Worm (Caenorhabditis elegans) whole organism, L2 larva: ENCODE measurements around the gene ccnk-1.

Experiments used
- C34F6.9 ChIP-seq: fragments of 150-350 bp; optimal IDR thresholded peaks from 2 replicates; lab custom pipeline; 2014; ENCODE audit warnings: missing biosample characterization, missing genetic modification characterization
- F13H6.1 ChIP-seq: sonication (generic microtip); optimal IDR thresholded peaks from 2 replicates; lab custom pipeline; 2016; ENCODE audit warnings: missing genetic modification characterization, missing compliant biosample characterization
- blmp-1 ChIP-seq: sonication (generic microtip); optimal IDR thresholded peaks from 2 replicates; lab custom pipeline; 2017; ENCODE audit warnings: missing genetic modification characterization, mild to moderate bottlenecking, missing compliant biosample characterization, antibody characterized with exemption, moderate library complexity; ENCODE audit not compliant: insufficient read depth
- ceh-82 ChIP-seq: fragments of 150-350 bp; optimal IDR thresholded peaks from 2 replicates; lab custom pipeline; 2014; ENCODE audit warnings: missing biosample characterization, missing genetic modification characterization
- crh-2 ChIP-seq: sonication (generic microtip); optimal IDR thresholded peaks from 2 replicates; lab custom pipeline; 2017; ENCODE audit warnings: missing biosample characterization, missing genetic modification characterization
- dmd-4 ChIP-seq: sonication (generic microtip); optimal IDR thresholded peaks from 2 replicates; lab custom pipeline; 2017; ENCODE audit warnings: missing biosample characterization, missing genetic modification characterization
- egl-27 ChIP-seq: sonication (generic microtip); optimal IDR thresholded peaks from 3 replicates; lab custom pipeline; 2017; ENCODE audit warnings: missing biosample characterization, missing genetic modification reagents, missing genetic modification characterization
- elt-3 ChIP-seq: sonication (generic microtip); optimal IDR thresholded peaks from 2 replicates; lab custom pipeline; 2017; ENCODE audit warnings: missing biosample characterization, missing genetic modification characterization
- fos-1 ChIP-seq: fragments of 150-350 bp; optimal IDR thresholded peaks from 2 replicates; lab custom pipeline; 2014; ENCODE audit warnings: missing biosample characterization, missing genetic modification characterization
- gmeb-1 ChIP-seq: fragments of 150-350 bp; optimal IDR thresholded peaks from 2 replicates; lab custom pipeline; 2014; ENCODE audit warnings: missing biosample characterization, missing genetic modification characterization
- lin-11 ChIP-seq: fragments of 150-350 bp; sonication (generic microtip); optimal IDR thresholded peaks from 2 replicates; lab custom pipeline; 2014; ENCODE audit warnings: missing biosample characterization, missing genetic modification characterization, inconsistent platforms, mixed read lengths
- lin-39 ChIP-seq: fragments of 150-350 bp; optimal IDR thresholded peaks from 2 replicates; lab custom pipeline; 2014; ENCODE audit warnings: missing biosample characterization, missing genetic modification reagents, missing genetic modification characterization
- lsy-2 ChIP-seq, 2 experiments: fragments of 150-350 bp in 1 of 2; sonication (generic microtip) in 1 of 2; optimal IDR thresholded peaks; 2 replicates each; lab custom pipeline; 2014 to 2017; ENCODE audit warnings: missing biosample characterization in 2 of 2, missing genetic modification characterization in 2 of 2
- mab-5 ChIP-seq: fragments of 150-350 bp; optimal IDR thresholded peaks from 2 replicates; lab custom pipeline; 2014; ENCODE audit warnings: missing biosample characterization, missing genetic modification characterization
- mbf-1 ChIP-seq: sonication (generic microtip); optimal IDR thresholded peaks from 2 replicates; lab custom pipeline; 2017; ENCODE audit warnings: missing biosample characterization, missing genetic modification characterization
- mdl-1 ChIP-seq, 2 experiments: fragments of 150-350 bp in 1 of 2; sonication (generic microtip) in 1 of 2; optimal IDR thresholded peaks; 2 replicates each; lab custom pipeline; 2017; ENCODE audit warnings: missing biosample characterization in 2 of 2, missing genetic modification characterization in 2 of 2
- nhr-10 ChIP-seq: sonication (generic microtip); optimal IDR thresholded peaks from 2 replicates; lab custom pipeline; 2017; ENCODE audit warnings: missing biosample characterization, missing genetic modification characterization
- nhr-11 ChIP-seq: fragments of 150-350 bp; optimal IDR thresholded peaks from 2 replicates; lab custom pipeline; 2014; ENCODE audit warnings: missing biosample characterization, missing genetic modification characterization
- nhr-129 ChIP-seq: fragments of 150-350 bp; optimal IDR thresholded peaks from 2 replicates; lab custom pipeline; 2014; ENCODE audit warnings: missing biosample characterization, missing genetic modification characterization
- nhr-25 ChIP-seq: fragments of 150-350 bp; sonication (generic microtip); optimal IDR thresholded peaks from 3 replicates; lab custom pipeline; 2014; ENCODE audit warnings: missing biosample characterization, missing genetic modification characterization
- nhr-77 ChIP-seq: fragments of 150-350 bp; optimal IDR thresholded peaks from 2 replicates; lab custom pipeline; 2014; ENCODE audit warnings: missing biosample characterization, missing genetic modification characterization
- skn-1 ChIP-seq: sonication (generic microtip); optimal IDR thresholded peaks from 2 replicates; lab custom pipeline; 2017; ENCODE audit warnings: missing biosample characterization, missing genetic modification characterization
- sma-3 ChIP-seq: sonication (generic microtip); optimal IDR thresholded peaks from 2 replicates; lab custom pipeline; 2016; ENCODE audit warnings: missing genetic modification reagents, missing genetic modification characterization, missing compliant biosample characterization
- sma-9 ChIP-seq, 2 experiments: fragments of 150-350 bp in 1 of 2; sonication (generic microtip) in 1 of 2; optimal IDR thresholded peaks; 2 replicates each; lab custom pipeline; 2014 to 2016; ENCODE audit warnings: missing genetic modification characterization in 2 of 2, mild to moderate bottlenecking in 1 of 2, missing biosample characterization in 1 of 2, missing compliant biosample characterization in 1 of 2, missing genetic modification reagents in 1 of 2, moderate library complexity in 1 of 2
- unc-39 ChIP-seq: fragments of 150-350 bp; optimal IDR thresholded peaks from 2 replicates; lab custom pipeline; 2014; ENCODE audit warnings: missing biosample characterization, missing genetic modification characterization
- unc-55 ChIP-seq: fragments of 150-350 bp; sonication (generic microtip); optimal IDR thresholded peaks from 3 replicates; lab custom pipeline; 2014; ENCODE audit warnings: missing biosample characterization, missing genetic modification reagents, missing genetic modification characterization
- unc-62 ChIP-seq: fragments of 150-350 bp; optimal IDR thresholded peaks from 2 replicates; lab custom pipeline; 2014; ENCODE audit warnings: missing biosample characterization, missing genetic modification reagents, missing genetic modification characterization
- ztf-1 ChIP-seq: fragments of 200-800 bp; sonication (Bioruptor generic); conservative IDR thresholded peaks from 2 replicates; pipeline ENCODE4 v1.3.6; 2022; ENCODE audit warnings: missing genetic modification characterization, missing compliant biosample characterization
- ztf-11 ChIP-seq: sonication (generic microtip); optimal IDR thresholded peaks from 2 replicates; lab custom pipeline; 2017; ENCODE audit warnings: missing biosample characterization, missing genetic modification characterization
- ztf-4 ChIP-seq: fragments of 150-350 bp; optimal IDR thresholded peaks from 2 replicates; lab custom pipeline; 2014; ENCODE audit warnings: missing biosample characterization, missing genetic modification characterization

The ccnk-1 gene

DNA sequence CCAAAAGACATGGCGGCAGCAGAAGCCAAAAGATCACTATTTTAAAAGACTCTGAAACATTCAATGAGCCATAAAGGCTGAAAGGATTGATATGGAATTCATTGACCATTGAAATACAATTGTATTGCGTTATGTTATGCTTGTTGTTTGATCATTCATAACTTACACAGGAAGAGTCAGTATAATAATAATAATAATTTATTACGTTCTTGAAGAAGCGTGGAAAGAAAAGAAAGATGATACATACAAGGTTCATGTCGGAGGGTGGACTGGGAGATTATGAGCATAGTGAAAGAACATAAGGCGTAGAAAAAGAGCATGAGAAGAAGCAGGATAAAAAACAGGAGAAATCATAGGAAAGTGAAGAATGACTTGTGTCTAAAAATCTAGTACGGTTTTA is 27.7 kb downstream of the ccnk-1 start, which contains the start of gene F43D2.7:
Gene F43D2.7 (minus strand): TSS at position 101 of the 400 bp plus-strand sequence.
- TF ChIP-seq nhr-129 (tag; lab: Kevin White, UChicago) (no peak), dmd-4 (tag; lab: Kevin White, UChicago) (no peak), ceh-82 (tag; lab: Kevin White, UChicago) (no peak)

- no peak for TF ChIP-seq nhr-11 (tag; lab: Kevin White, UChicago)
- no peak for TF ChIP-seq lsy-2 (tag; optimal IDR thresholded peaks at IDR 0.05; lab: Kevin White, UChicago)
- TF ChIP-seq gmeb-1 (tag; lab: Kevin White, UChicago): peak; percentile 33
- TF ChIP-seq lin-11 (tag; lab: Kevin White, UChicago): no peak
- TF ChIP-seq nhr-129 (tag; lab: Kevin White, UChicago): no peak
- TF ChIP-seq ztf-1 (GFP tag; lab: Robert Waterston, UW): no peak
- no peak for TF ChIP-seq blmp-1 (tag; lab: Kevin White, UChicago)
- peak; percentile 62 for TF ChIP-seq crh-2 (tag; lab: Kevin White, UChicago)
- no peak for TF ChIP-seq nhr-10 (tag; lab: Kevin White, UChicago)
- TF ChIP-seq ztf-4 (tag; lab: Kevin White, UChicago): no peak
- no peak for TF ChIP-seq ztf-11 (tag; lab: Kevin White, UChicago)
- TF ChIP-seq sma-9 (GFP tag; optimal IDR thresholded peaks at IDR 0.05; lab: Kevin White, UChicago): peak; percentile 47
- TF ChIP-seq sma-9 (tag; optimal IDR thresholded peaks at IDR 0.05; lab: Kevin White, UChicago): no peak
- TF ChIP-seq mdl-1 (tag; optimal IDR thresholded peaks at IDR 0.05; lab: Kevin White, UChicago): no peak
- TF ChIP-seq unc-62 (GFP tag; lab: Kevin White, UChicago): no peak
- TF ChIP-seq mbf-1 (tag; lab: Kevin White, UChicago): no peak
- peak; percentile 22 for TF ChIP-seq skn-1 (tag; lab: Kevin White, UChicago)
- no peak for TF ChIP-seq unc-39 (tag; lab: Kevin White, UChicago)
- no peak for TF ChIP-seq mab-5 (tag; lab: Kevin White, UChicago)
- no peak for TF ChIP-seq elt-3
- peak; percentile 97 for TF ChIP-seq fos-1
Measured at ce11 chrV:14640769-14641168, 28.4 kb downstream of the ccnk-1 start, which contains the start of gene C54G10.1. TSS of gene C54G10.1 (plus strand) at chrV:14641101.

- TF ChIP-seq nhr-11 (tag; lab: Kevin White, UChicago): no peak
- TF ChIP-seq crh-2 (tag; lab: Kevin White, UChicago): no peak
- TF ChIP-seq fos-1: no peak
- no peak for TF ChIP-seq mbf-1 (tag; lab: Kevin White, UChicago)
- no peak for TF ChIP-seq unc-39 (tag; lab: Kevin White, UChicago)
- TF ChIP-seq sma-3 (GFP tag; lab: Kevin White, UChicago): no peak
- TF ChIP-seq lin-39: no peak
- TF ChIP-seq sma-9 (GFP tag; optimal IDR thresholded peaks at IDR 0.05; lab: Kevin White, UChicago): no peak
- TF ChIP-seq sma-9 (tag; optimal IDR thresholded peaks at IDR 0.05; lab: Kevin White, UChicago): no peak
- TF ChIP-seq, all 48 proteins: peak for 0
Measured at ce11 chrV:14642016-14642415, 29.7 kb downstream of the ccnk-1 start.

DNA sequence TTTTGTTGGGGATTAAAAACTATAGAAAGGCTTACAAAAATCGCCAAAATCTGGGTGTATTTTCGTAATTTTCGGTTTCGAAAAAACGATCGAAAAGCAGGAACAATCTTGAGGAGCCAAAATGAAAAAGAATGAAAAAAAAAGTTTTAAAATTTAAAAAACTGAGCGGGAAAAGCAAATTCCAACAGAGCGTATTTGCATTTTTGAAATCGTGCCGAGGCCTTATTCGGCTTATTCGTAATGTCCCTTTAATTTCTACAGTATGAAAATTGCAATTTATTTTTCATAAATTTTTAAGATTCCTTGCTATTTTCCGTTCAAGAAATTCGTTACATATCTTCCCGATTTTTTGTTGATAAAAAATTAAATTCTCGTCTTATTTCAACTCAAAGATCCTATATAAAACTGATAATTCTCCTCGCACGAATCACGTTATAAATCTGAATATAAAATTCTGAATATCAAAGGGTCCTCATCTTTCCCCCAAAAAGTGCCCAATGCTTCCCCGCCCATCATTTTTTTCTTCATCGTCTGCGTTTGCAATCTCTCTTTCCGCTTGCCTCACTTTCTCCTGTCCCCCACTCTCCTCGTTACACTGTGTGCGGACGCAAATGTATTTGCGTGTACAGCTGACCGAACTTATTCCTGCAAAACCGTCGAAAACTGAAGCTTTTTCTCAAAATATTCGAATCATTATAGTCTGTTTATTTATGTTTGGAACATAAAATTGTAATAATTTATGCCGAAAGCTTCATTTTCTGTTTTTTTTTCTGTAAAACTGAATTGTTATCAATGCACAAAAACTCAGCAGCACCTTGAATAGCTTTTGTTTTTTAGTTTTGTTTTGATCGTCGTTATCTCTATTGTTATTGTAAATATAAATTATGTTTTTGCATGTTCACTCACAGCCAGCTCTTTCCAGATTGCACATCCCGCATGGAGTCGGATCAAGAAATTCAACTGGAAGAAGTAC is 33.8 kb downstream of the ccnk-1 start, which contains the start of the genes rfc-1 and pmp-3:
Gene rfc-1 (minus strand): TSS at position 163 of the 973 bp plus-strand sequence.
Gene pmp-3 (plus strand): TSS at position 923 of the 973 bp plus-strand sequence.
- no peak for TF ChIP-seq lin-39
- no peak for TF ChIP-seq dmd-4 (tag; lab: Kevin White, UChicago)
- TF ChIP-seq C34F6.9 (tag; lab: Kevin White, UChicago): peak; percentile 39
- TF ChIP-seq crh-2 (tag; lab: Kevin White, UChicago): no peak
- TF ChIP-seq fos-1: peak; percentile 21
- TF ChIP-seq nhr-25: peak; percentile 13
- peak; percentile 16 for TF ChIP-seq nhr-129 (tag; lab: Kevin White, UChicago)
- TF ChIP-seq skn-1 (tag; lab: Kevin White, UChicago): peak; percentile 2
- TF ChIP-seq blmp-1 (tag; lab: Kevin White, UChicago): peak; percentile 52
- TF ChIP-seq F13H6.1 (tag; lab: Kevin White, UChicago): peak; percentile 10
- peak; percentile 84 for TF ChIP-seq gmeb-1 (tag; lab: Kevin White, UChicago)
- TF ChIP-seq egl-27 (tag; lab: Kevin White, UChicago): no peak
- peak; percentile 51 for TF ChIP-seq unc-55 (GFP tag; lab: Kevin White, UChicago)
- no peak for TF ChIP-seq nhr-77 (tag; lab: Kevin White, UChicago)
- TF ChIP-seq, all 48 proteins: peak for 9
